Worm (Caenorhabditis elegans) whole organism, early embryonic: ENCODE results near the gene cest-5.1.

Experiments used
- B0310.2 ChIP-seq: sonication (generic microtip); optimal IDR thresholded peaks from 2 replicates; lab custom pipeline; 2016; ENCODE audit warnings: mild to moderate bottlenecking, missing genetic modification characterization, missing compliant biosample characterization
- ama-1 ChIP-seq: fragments of 150-350 bp; optimal IDR thresholded peaks from 2 replicates; lab custom pipeline; 2014
- hmg-4 ChIP-seq: fragments of 200-800 bp; sonication (Bioruptor generic); optimal IDR thresholded peaks from 2 replicates; lab custom pipeline; 2018; ENCODE audit warnings: mild to moderate bottlenecking, missing genetic modification characterization, missing compliant biosample characterization
- scrt-1 ChIP-seq: fragments of 200-800 bp; sonication (Bioruptor generic); IDR thresholded peaks from 2 replicates; pipeline ENCODE4 v1.3.6; 2022; ENCODE audit warnings: missing genetic modification characterization, missing compliant biosample characterization
- sea-1 ChIP-seq: fragments of 200-800 bp; sonication (Bioruptor generic); conservative IDR thresholded peaks from 2 replicates; pipeline ENCODE4 v1.3.6; 2022; ENCODE audit warnings: missing genetic modification characterization, missing compliant biosample characterization
- tbx-37 ChIP-seq: fragments of 200-800 bp; sonication (Bioruptor generic); conservative IDR thresholded peaks from 2 replicates; pipeline ENCODE4 v1.3.6; 2022; ENCODE audit warnings: missing genetic modification reagents, missing genetic modification characterization, missing compliant biosample characterization

ce11 chrIV:6607059-6607458 is 24.5 kb downstream of the cest-5.1 start:
- TF ChIP-seq ama-1 (lab: Kevin White, UChicago): no peak
- no peak for TF ChIP-seq scrt-1 (GFP tag; lab: Robert Waterston, UW)
- TF ChIP-seq tbx-37 (GFP tag; lab: Robert Waterston, UW): no peak
- no peak for TF ChIP-seq sea-1 (GFP tag; lab: Robert Waterston, UW)
- no peak for TF ChIP-seq B0310.2 (tag; lab: Kevin White, UChicago)
- TF ChIP-seq hmg-4 (GFP tag; lab: Kevin White, UChicago): no peak
